Worm (Caenorhabditis elegans): ENCODE data around the gene Y75D11A.6.
A peak's percentile ranks its signal among the peaks of the same experiment; 100 is the strongest.

Gene Y75D11A.6

DNA sequence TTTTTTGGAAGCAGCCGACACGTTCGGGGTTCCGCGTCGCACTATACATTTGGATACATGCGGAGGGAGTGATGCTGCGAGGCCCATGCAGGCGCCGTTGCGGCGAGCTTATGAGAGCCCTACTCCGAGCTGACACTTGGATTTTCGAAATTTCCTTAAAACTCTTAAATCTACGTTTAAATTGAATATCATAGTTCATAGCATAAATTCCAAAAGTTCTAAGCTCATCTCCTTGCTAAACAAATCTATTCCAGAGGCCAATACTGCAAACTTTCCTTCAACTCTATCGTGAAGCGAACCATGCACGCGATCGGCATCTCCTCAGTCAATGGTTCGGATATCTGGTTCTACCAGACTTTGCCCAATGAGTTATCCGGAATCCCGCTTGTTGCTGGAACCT lies 18.8 kb downstream of the Y75D11A.6 start, which contains the start of gene dgn-3:
TSS of gene dgn-3 (plus strand) at position 301 of the 400 bp plus-strand sequence.
- TF ChIP-seq T22C8.4 (GFP tag; IDR thresholded peaks at IDR 0.05), result no peak
- TF ChIP-seq tab-1 (GFP tag; IDR thresholded peaks at IDR 0.05), result no peak
- TF ChIP-seq ztf-23 (GFP tag; IDR thresholded peaks at IDR 0.05), result no peak

- TF ChIP-seq ztf-23 (GFP tag; IDR thresholded peaks at IDR 0.05), result no peak
- no peak for TF ChIP-seq cog-1 (tag; optimal IDR thresholded peaks at IDR 0.05)
- no peak for TF ChIP-seq tab-1 (GFP tag; IDR thresholded peaks at IDR 0.05)
Observed at ce11 chrX:1727056-1727455, 21.3 kb downstream of the Y75D11A.6 start, which contains the start of gene F07G6.2. Gene F07G6.2, plus strand, starts transcription at chrX:1727356.

ce11 chrX:1720359-1720758 lies 28.0 kb downstream of the Y75D11A.6 start, which contains the start of gene F07G6.8:
Gene F07G6.8, minus strand, starts transcription at chrX:1720459.
- no peak for TF ChIP-seq cog-1 (tag; optimal IDR thresholded peaks at IDR 0.05)
- no peak for TF ChIP-seq flt-1 (GFP tag; IDR thresholded peaks at IDR 0.05)
- no peak for TF ChIP-seq ztf-23 (GFP tag; IDR thresholded peaks at IDR 0.05)
- TF ChIP-seq ref-1 (GFP tag; conservative IDR thresholded peaks at IDR 0.05), result no peak
- TF ChIP-seq klf-2 (GFP tag; conservative IDR thresholded peaks at IDR 0.05), result no peak
- no peak for TF ChIP-seq med-1 (GFP tag; optimal IDR thresholded peaks at IDR 0.05; ENCODE audit: insufficient read depth)
- TF ChIP-seq T22C8.4 (GFP tag; IDR thresholded peaks at IDR 0.05), result no peak
- no peak for TF ChIP-seq ztf-29 (GFP tag; IDR thresholded peaks at IDR 0.05)
- TF ChIP-seq tab-1 (GFP tag; IDR thresholded peaks at IDR 0.05), result no peak

DNA sequence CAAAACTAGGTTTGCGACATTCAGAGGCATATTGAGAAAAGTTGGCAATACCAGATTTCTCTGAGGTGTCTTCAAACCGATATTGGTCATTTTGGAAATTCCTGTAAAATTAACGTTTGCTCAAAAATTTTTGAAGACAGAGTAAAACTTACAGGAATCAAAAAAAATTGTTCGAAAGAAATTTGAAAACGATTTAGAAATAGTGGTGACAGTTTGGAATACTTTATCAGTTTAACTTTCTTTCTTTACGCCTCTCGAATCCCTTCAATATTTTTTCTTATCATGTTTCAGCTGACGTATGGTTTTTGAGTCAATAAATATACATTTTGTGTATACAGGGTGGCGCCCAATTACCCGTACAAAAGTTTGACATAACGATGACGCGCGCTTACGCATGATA lies 29.9 kb downstream of the Y75D11A.6 start, which contains the start of gene fbxa-53:
TSS of gene fbxa-53 (minus strand) at position 101 of the 400 bp plus-strand sequence.
- TF ChIP-seq ztf-23 (GFP tag; IDR thresholded peaks at IDR 0.05) (no peak), ztf-29 (GFP tag; IDR thresholded peaks at IDR 0.05) (no peak)

DNA sequence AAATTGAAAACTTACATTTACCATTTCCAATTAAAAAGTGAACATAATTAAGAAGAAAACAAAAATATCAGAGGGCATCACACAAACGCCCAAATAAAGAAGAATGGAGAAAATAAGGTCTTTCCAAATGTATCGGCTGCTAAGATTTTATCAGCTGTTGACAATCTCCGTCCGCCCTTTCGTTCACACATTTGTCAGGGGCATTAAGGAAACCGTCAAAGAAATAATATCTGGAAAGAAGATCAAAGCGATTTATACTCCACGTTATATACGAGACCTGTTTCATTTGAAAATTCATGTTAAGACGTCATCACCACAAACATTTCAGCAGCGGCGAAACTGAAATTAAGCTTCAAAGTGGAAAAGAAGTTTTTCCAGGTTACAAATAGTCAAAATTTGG lies 35.8 kb downstream of the Y75D11A.6 start, which contains the start of gene fbxa-52:
TSS of gene fbxa-52 (minus strand) at position 101 of the 400 bp plus-strand sequence.
- TF ChIP-seq ztf-23 (GFP tag; IDR thresholded peaks at IDR 0.05) (no peak), ref-1 (GFP tag; conservative IDR thresholded peaks at IDR 0.05) (no peak), med-1 (GFP tag; optimal IDR thresholded peaks at IDR 0.05; ENCODE audit: insufficient read depth) (no peak), tab-1 (GFP tag; IDR thresholded peaks at IDR 0.05) (no peak), flt-1 (GFP tag; IDR thresholded peaks at IDR 0.05) (no peak), ztf-29 (GFP tag; IDR thresholded peaks at IDR 0.05) (no peak), T22C8.4 (GFP tag; IDR thresholded peaks at IDR 0.05) (no peak), klf-2 (GFP tag; conservative IDR thresholded peaks at IDR 0.05) (no peak), cog-1 (tag; optimal IDR thresholded peaks at IDR 0.05) (no peak)

ce11 chrX:1706538-1706937 lies 41.8 kb downstream of the Y75D11A.6 start, which contains the start of gene F07G6.5:
Gene F07G6.5, minus strand, starts transcription at chrX:1706638.
- TF ChIP-seq cog-1 (tag; optimal IDR thresholded peaks at IDR 0.05) (no peak), T22C8.4 (GFP tag; IDR thresholded peaks at IDR 0.05) (no peak), flt-1 (GFP tag; IDR thresholded peaks at IDR 0.05) (no peak), ref-1 (GFP tag; conservative IDR thresholded peaks at IDR 0.05) (no peak), klf-2 (GFP tag; conservative IDR thresholded peaks at IDR 0.05) (no peak), ztf-29 (GFP tag; IDR thresholded peaks at IDR 0.05) (no peak), med-1 (GFP tag; optimal IDR thresholded peaks at IDR 0.05; ENCODE audit: insufficient read depth) (no peak), ztf-23 (GFP tag; IDR thresholded peaks at IDR 0.05) (no peak), tab-1 (GFP tag; IDR thresholded peaks at IDR 0.05) (no peak)

ce11 chrX:1703840-1704239 lies 44.5 kb downstream of the Y75D11A.6 start, which contains the start of gene C36C9.5:
Gene C36C9.5, minus strand, starts transcription at chrX:1703940.
- TF ChIP-seq klf-2 (GFP tag; conservative IDR thresholded peaks at IDR 0.05) (no peak), ref-1 (GFP tag; conservative IDR thresholded peaks at IDR 0.05) (no peak), cog-1 (tag; optimal IDR thresholded peaks at IDR 0.05) (no peak), med-1 (GFP tag; optimal IDR thresholded peaks at IDR 0.05; ENCODE audit: insufficient read depth) (no peak), ztf-29 (GFP tag; IDR thresholded peaks at IDR 0.05) (no peak), tab-1 (GFP tag; IDR thresholded peaks at IDR 0.05) (no peak), ztf-23 (GFP tag; IDR thresholded peaks at IDR 0.05) (no peak), flt-1 (GFP tag; IDR thresholded peaks at IDR 0.05) (no peak), T22C8.4 (GFP tag; IDR thresholded peaks at IDR 0.05) (no peak)

DNA sequence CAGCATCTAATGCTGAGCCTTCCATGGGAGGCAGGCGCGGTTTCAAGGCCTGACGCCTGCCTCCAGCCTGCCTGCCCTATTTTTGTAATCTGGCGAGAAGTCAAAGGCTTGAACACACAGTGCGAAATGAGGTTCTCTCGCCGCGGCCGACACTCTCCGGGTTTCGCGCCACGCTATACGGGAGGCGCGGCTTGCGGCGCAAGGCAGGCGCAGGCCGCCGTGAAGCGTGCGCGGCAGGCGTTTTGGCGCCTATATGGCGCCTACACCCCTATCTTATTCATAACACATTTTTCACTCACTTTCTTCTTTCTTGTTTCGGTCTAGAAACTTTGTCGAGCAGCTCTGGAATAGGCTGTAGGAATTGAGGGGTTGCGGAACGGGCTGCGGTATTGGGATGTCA lies 45.3 kb downstream of the Y75D11A.6 start:
- 0 out of 2 replicates have a peak, but pooled peaks have one; percentile 26 for TF ChIP-seq tab-1 (GFP tag; IDR thresholded peaks at IDR 0.05)
- no peak for TF ChIP-seq ztf-23 (GFP tag; IDR thresholded peaks at IDR 0.05)

DNA sequence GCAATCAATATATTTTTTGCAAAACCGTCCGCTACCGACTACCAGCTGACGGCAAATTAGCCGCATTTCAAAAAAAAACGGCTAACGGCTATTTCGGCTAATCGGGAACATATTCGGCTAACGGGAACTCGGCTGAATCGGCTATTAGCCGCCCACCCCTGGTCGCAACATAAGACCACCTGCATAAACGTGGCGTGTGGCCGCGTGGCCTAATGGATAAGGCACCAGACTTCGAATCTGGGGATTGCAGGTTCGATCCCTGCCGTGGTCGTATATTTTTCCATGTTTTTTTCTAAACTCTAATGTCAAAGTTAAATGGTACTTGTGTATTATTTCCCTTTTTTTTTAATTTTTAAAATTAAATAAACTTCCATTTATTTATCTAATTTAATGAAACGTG lies 49.9 kb downstream of the Y75D11A.6 start:
- TF ChIP-seq flt-1 (GFP tag; IDR thresholded peaks at IDR 0.05), result no peak
- TF ChIP-seq T22C8.4 (GFP tag; IDR thresholded peaks at IDR 0.05), result no peak
- TF ChIP-seq tab-1 (GFP tag; IDR thresholded peaks at IDR 0.05), result no peak
- no peak for TF ChIP-seq cog-1 (tag; optimal IDR thresholded peaks at IDR 0.05)
- TF ChIP-seq klf-2 (GFP tag; conservative IDR thresholded peaks at IDR 0.05), result no peak
- TF ChIP-seq ztf-23 (GFP tag; IDR thresholded peaks at IDR 0.05), result no peak
